Worm (Caenorhabditis elegans) whole organism, L4 larva: ENCODE measurements around the gene fipr-19.
A peak's percentile ranks its signal among the peaks of the same experiment; 100 is the strongest.

ENCODE experiments used
- D1046.2 ChIP-seq: fragments of 200-800 bp; sonication (Bioruptor generic); IDR thresholded peaks from 2 replicates; pipeline ENCODE4 v1.3.6; 2022; ENCODE audit warnings: missing genetic modification characterization, missing compliant biosample characterization
- ama-1 ChIP-seq: fragments of 150-350 bp; optimal IDR thresholded peaks from 2 replicates; lab custom pipeline; 2014; ENCODE audit warnings: inconsistent platforms, mixed read lengths
- ctbp-1 ChIP-seq: fragments of 200-800 bp; sonication (Bioruptor generic); IDR thresholded peaks from 2 replicates; pipeline ENCODE4 v1.3.6; 2022; ENCODE audit warnings: missing genetic modification reagents, missing genetic modification characterization, missing compliant biosample characterization
- daf-16 ChIP-seq, 3 experiments: sonication (generic microtip); optimal IDR thresholded peaks; 2 replicates each; lab custom pipeline; 2016 to 2017; ENCODE audit warnings: missing genetic modification characterization in 3 of 3, missing genetic modification reagents in 3 of 3, mild to moderate bottlenecking in 2 of 3, missing compliant biosample characterization in 2 of 3, missing biosample characterization in 1 of 3, moderate library complexity in 1 of 3
- dmd-6 ChIP-seq: fragments of 200-800 bp; sonication (Bioruptor generic); IDR thresholded peaks from 2 replicates; pipeline ENCODE4 v1.3.6; 2022; ENCODE audit warnings: missing genetic modification reagents, missing genetic modification characterization, missing compliant biosample characterization
- dmd-9 ChIP-seq: fragments of 200-800 bp; sonication (Bioruptor generic); IDR thresholded peaks from 2 replicates; pipeline ENCODE4 v1.3.6; 2022; ENCODE audit warnings: missing genetic modification reagents, missing genetic modification characterization, missing compliant biosample characterization
- dve-1 ChIP-seq: sonication (generic microtip); optimal IDR thresholded peaks from 2 replicates; lab custom pipeline; 2017; ENCODE audit warnings: antibody characterized with exemption, mild to moderate bottlenecking, missing genetic modification characterization, missing compliant biosample characterization; ENCODE audit not compliant: insufficient read depth
- hlh-11 ChIP-seq: fragments of 200-800 bp; sonication (Bioruptor generic); optimal IDR thresholded peaks from 2 replicates; lab custom pipeline; 2018; ENCODE audit warnings: mild to moderate bottlenecking, missing genetic modification characterization, missing compliant biosample characterization
- hlh-30 ChIP-seq: sonication (generic microtip); optimal IDR thresholded peaks from 2 replicates; lab custom pipeline; 2017; ENCODE audit warnings: antibody characterized with exemption, mild to moderate bottlenecking, missing genetic modification characterization, missing compliant biosample characterization; ENCODE audit not compliant: insufficient read depth
- lin-1 ChIP-seq: fragments of 200-800 bp; sonication (Bioruptor generic); IDR thresholded peaks from 2 replicates; pipeline ENCODE4 v1.3.6; 2022; ENCODE audit warnings: missing genetic modification reagents, missing genetic modification characterization, missing compliant biosample characterization
- lin-39 ChIP-seq: fragments of 150-350 bp; optimal IDR thresholded peaks from 2 replicates; lab custom pipeline; 2014; ENCODE audit warnings: missing biosample characterization, missing genetic modification reagents, missing genetic modification characterization
- mxl-3 ChIP-seq: fragments of 200-800 bp; sonication (Bioruptor generic); optimal IDR thresholded peaks from 2 replicates; lab custom pipeline; 2018; ENCODE audit warnings: mild to moderate bottlenecking, missing genetic modification characterization, missing compliant biosample characterization
- nhr-11 ChIP-seq: fragments of 150-350 bp; optimal IDR thresholded peaks from 2 replicates; lab custom pipeline; 2014; ENCODE audit warnings: missing biosample characterization, missing genetic modification characterization
- nhr-28 ChIP-seq: fragments of 150-350 bp; optimal IDR thresholded peaks from 2 replicates; lab custom pipeline; 2014; ENCODE audit warnings: missing biosample characterization, missing genetic modification characterization
- nhr-77 ChIP-seq: fragments of 150-350 bp; optimal IDR thresholded peaks from 2 replicates; lab custom pipeline; 2014; ENCODE audit warnings: missing biosample characterization, missing genetic modification characterization
- pqm-1 ChIP-seq: sonication (generic microtip); optimal IDR thresholded peaks from 2 replicates; lab custom pipeline; 2017; ENCODE audit warnings: missing biosample characterization, missing genetic modification characterization
- set-16 ChIP-seq: fragments of 200-800 bp; sonication (Bioruptor generic); IDR thresholded peaks from 2 replicates; pipeline ENCODE4 v1.3.6; 2022; ENCODE audit warnings: missing genetic modification reagents, missing genetic modification characterization, missing compliant biosample characterization
- tag-97 ChIP-seq: fragments of 200-800 bp; sonication (Bioruptor generic); IDR thresholded peaks from 2 replicates; pipeline ENCODE4 v1.3.6; 2022; ENCODE audit warnings: missing genetic modification characterization, missing compliant biosample characterization
- tra-1 ChIP-seq: fragments of 200-800 bp; sonication (Bioruptor generic); IDR thresholded peaks from 2 replicates; pipeline ENCODE4 v1.3.6; 2022; ENCODE audit warnings: missing genetic modification reagents, missing genetic modification characterization, missing compliant biosample characterization
- zfp-2 ChIP-seq: sonication (generic microtip); optimal IDR thresholded peaks from 2 replicates; lab custom pipeline; 2016; ENCODE audit warnings: mild to moderate bottlenecking, missing genetic modification characterization, missing compliant biosample characterization

Gene fipr-19

ce11 chrIII:7453653-7454124, 5.1 kb downstream of the fipr-19 start, which contains the start of gene alh-12:
Gene alh-12, plus strand, starts transcription at chrIII:7454074.
- TF ChIP-seq hlh-30 (tag; lab: Kevin White, UChicago) (peak; percentile 28), ctbp-1 (GFP tag; lab: Robert Waterston, UW) (no peak), nhr-77 (tag; lab: Kevin White, UChicago) (peak; percentile 5), ama-1 (lab: Kevin White, UChicago) (no peak), tra-1 (GFP tag; lab: Robert Waterston, UW) (peak; percentile 46; the same call in 1 of the 2 replicates), nhr-28 (peak; percentile 80), dmd-6 (GFP tag; lab: Robert Waterston, UW) (peak; percentile 87), daf-16 (GFP tag; optimal IDR thresholded peaks at IDR 0.05; lab: Kevin White, UChicago) (no peak), daf-16 (tag; optimal IDR thresholded peaks at IDR 0.05; lab: Kevin White, UChicago) (peak; percentile 94), nhr-11 (peak; percentile 36), zfp-2 (tag; lab: Kevin White, UChicago) (no peak), lin-39 (tag; lab: Kevin White, UChicago) (no peak), dmd-9 (GFP tag; lab: Robert Waterston, UW) (no peak), pqm-1 (tag; lab: Kevin White, UChicago) (peak; percentile 71), lin-1 (GFP tag; lab: Robert Waterston, UW) (peak; percentile 50; the same call in 1 of the 2 replicates), dve-1 (tag; lab: Kevin White, UChicago) (peak; percentile 69), D1046.2 (GFP tag; lab: Robert Waterston, UW) (no peak), hlh-11 (tag; lab: Kevin White, UChicago) (peak; percentile 77), mxl-3 (peak; percentile 56), tag-97 (no peak)

ce11 chrIII:7452438-7452837, 6.3 kb downstream of the fipr-19 start:
- peak; percentile 85 for TF ChIP-seq set-16
